Worm (Caenorhabditis elegans) whole organism, young adult: ENCODE results near the gene gcy-33.

Experiments
- B0035.1 ChIP-seq: sonication (generic microtip); optimal IDR thresholded peaks from 2 replicates; lab custom pipeline; 2016; ENCODE audit warnings: missing genetic modification characterization, mild to moderate bottlenecking, missing compliant biosample characterization, missing genotype, missing genetic modification reagents
- D2030.7 ChIP-seq: fragments of 200-800 bp; sonication (Bioruptor generic); IDR thresholded peaks from 2 replicates; pipeline ENCODE4 v1.3.6; 2022; ENCODE audit warnings: missing genetic modification reagents, missing genetic modification characterization, missing compliant biosample characterization
- F37B4.10 ChIP-seq: fragments of 200-800 bp; sonication (Bioruptor generic); IDR thresholded peaks from 2 replicates; pipeline ENCODE4 v1.3.6; 2022; ENCODE audit warnings: missing genetic modification characterization, missing compliant biosample characterization
- K11D2.4 ChIP-seq: fragments of 200-800 bp; sonication (Bioruptor generic); IDR thresholded peaks from 2 replicates; pipeline ENCODE4 v1.3.6; 2022; ENCODE audit warnings: missing genetic modification reagents, missing genetic modification characterization, missing compliant biosample characterization
- T26A5.8 ChIP-seq: sonication (generic microtip); optimal IDR thresholded peaks from 2 replicates; lab custom pipeline; 2016; ENCODE audit warnings: missing genetic modification characterization, missing compliant biosample characterization
- Y56A3A.18 ChIP-seq: fragments of 200-800 bp; sonication (Bioruptor generic); IDR thresholded peaks from 2 replicates; pipeline ENCODE4 v1.3.6; 2022; ENCODE audit warnings: missing genetic modification reagents, missing genetic modification characterization, missing compliant biosample characterization
- Y67H2A.10 ChIP-seq: fragments of 200-800 bp; sonication (Bioruptor generic); conservative IDR thresholded peaks from 2 replicates; pipeline ENCODE4 v1.3.6; 2022; ENCODE audit warnings: missing genetic modification reagents, missing genetic modification characterization, missing compliant biosample characterization
- Y79H2A.3 ChIP-seq: fragments of 200-800 bp; sonication (Bioruptor generic); conservative IDR thresholded peaks from 2 replicates; pipeline ENCODE4 v1.3.6; 2022; ENCODE audit warnings: missing genetic modification reagents, missing genetic modification characterization, missing compliant biosample characterization
- attf-3 ChIP-seq: fragments of 200-800 bp; sonication (Bioruptor generic); conservative IDR thresholded peaks from 2 replicates; pipeline ENCODE4 v1.3.6; 2022; ENCODE audit warnings: missing genetic modification reagents, missing genetic modification characterization, missing compliant biosample characterization
- attf-5 ChIP-seq: fragments of 200-800 bp; sonication (Bioruptor generic); optimal IDR thresholded peaks from 2 replicates; lab custom pipeline; 2018; ENCODE audit warnings: mild to moderate bottlenecking, missing genetic modification characterization, missing compliant biosample characterization
- attf-6 ChIP-seq: fragments of 200-800 bp; sonication (Bioruptor generic); IDR thresholded peaks from 2 replicates; pipeline ENCODE4 v1.3.6; 2022; ENCODE audit warnings: missing genetic modification reagents, missing genetic modification characterization, missing compliant biosample characterization
- ccch-3 ChIP-seq: fragments of 200-800 bp; sonication (Bioruptor generic); optimal IDR thresholded peaks from 2 replicates; lab custom pipeline; 2018; ENCODE audit warnings: mild to moderate bottlenecking, missing genetic modification characterization, missing compliant biosample characterization
- cebp-1 ChIP-seq, 2 experiments: fragments of 200-800 bp in 1 of 2; sonication (Bioruptor generic) in 1 of 2; sonication (generic microtip) in 1 of 2; IDR thresholded peaks in 1 of 2; optimal IDR thresholded peaks in 1 of 2; 2 replicates each; pipeline versions ENCODE4 v1.3.6 to Lab custom; 2017 to 2022; ENCODE audit warnings: missing compliant biosample characterization in 2 of 2, missing genetic modification characterization in 2 of 2, mild to moderate bottlenecking in 1 of 2, missing genetic modification reagents in 1 of 2, moderate library complexity in 1 of 2
- ceh-100 ChIP-seq: fragments of 200-800 bp; sonication (Bioruptor generic); IDR thresholded peaks from 2 replicates; pipeline ENCODE4 v1.3.6; 2022; ENCODE audit warnings: missing genetic modification reagents, missing genetic modification characterization, missing compliant biosample characterization
- ceh-58 ChIP-seq: fragments of 200-800 bp; sonication (Bioruptor generic); IDR thresholded peaks from 2 replicates; pipeline ENCODE4 v1.3.6; 2022; ENCODE audit warnings: missing genetic modification characterization, missing compliant biosample characterization
- ceh-79 ChIP-seq: sonication (generic microtip); optimal IDR thresholded peaks from 2 replicates; lab custom pipeline; 2017; ENCODE audit warnings: mild to moderate bottlenecking, missing genetic modification characterization, missing compliant biosample characterization
- die-1 ChIP-seq: sonication (generic microtip); optimal IDR thresholded peaks from 2 replicates; lab custom pipeline; 2016; ENCODE audit warnings: missing genotype, mild to moderate bottlenecking, missing genetic modification characterization, missing compliant biosample characterization
- dox-1 ChIP-seq: fragments of 200-800 bp; sonication (Bioruptor generic); IDR thresholded peaks from 2 replicates; pipeline ENCODE4 v1.3.6; 2022; ENCODE audit warnings: missing genetic modification reagents, missing genetic modification characterization, missing compliant biosample characterization
- dpff-1 ChIP-seq: sonication (generic microtip); optimal IDR thresholded peaks from 2 replicates; lab custom pipeline; 2017; ENCODE audit warnings: mild to moderate bottlenecking, missing genetic modification characterization, missing compliant biosample characterization
- egrh-3 ChIP-seq: fragments of 200-800 bp; sonication (Bioruptor generic); IDR thresholded peaks from 2 replicates; pipeline ENCODE4 v1.3.6; 2022; ENCODE audit warnings: missing genetic modification reagents, missing genetic modification characterization, missing compliant biosample characterization
- ets-4 ChIP-seq: fragments of 200-800 bp; sonication (Bioruptor generic); optimal IDR thresholded peaks from 2 replicates; lab custom pipeline; 2018; ENCODE audit warnings: mild to moderate bottlenecking, missing genetic modification characterization, missing compliant biosample characterization
- fkh-3 ChIP-seq: sonication (generic microtip); optimal IDR thresholded peaks from 2 replicates; lab custom pipeline; 2016; ENCODE audit warnings: mild to moderate bottlenecking, missing genetic modification characterization, missing compliant biosample characterization
- hrde-1 ChIP-seq: sonication (generic microtip); optimal IDR thresholded peaks from 2 replicates; lab custom pipeline; 2016; ENCODE audit warnings: missing genetic modification characterization, mild to moderate bottlenecking, missing compliant biosample characterization, moderate library complexity, missing genotype, missing genetic modification reagents, borderline replicate concordance
- lag-1 ChIP-seq: fragments of 200-800 bp; sonication (Bioruptor generic); IDR thresholded peaks from 2 replicates; pipeline ENCODE4 v1.3.6; 2022; ENCODE audit warnings: missing genetic modification reagents, missing genetic modification characterization, missing compliant biosample characterization
- lin-26 ChIP-seq: fragments of 200-800 bp; sonication (Bioruptor generic); IDR thresholded peaks from 2 replicates; pipeline ENCODE4 v1.3.6; 2022; ENCODE audit warnings: missing genetic modification reagents, missing genetic modification characterization, missing compliant biosample characterization
- lsl-1 ChIP-seq: fragments of 200-800 bp; sonication (Bioruptor generic); optimal IDR thresholded peaks from 2 replicates; lab custom pipeline; 2018; ENCODE audit warnings: mild to moderate bottlenecking, missing genetic modification characterization, moderate library complexity, missing compliant biosample characterization
- lsy-27 ChIP-seq: sonication (generic microtip); optimal IDR thresholded peaks from 2 replicates; lab custom pipeline; 2017; ENCODE audit warnings: missing genetic modification characterization, mild to moderate bottlenecking, missing compliant biosample characterization, antibody characterized with exemption, missing genotype, borderline replicate concordance; ENCODE audit not compliant: insufficient read depth
- mcd-1 ChIP-seq: fragments of 200-800 bp; sonication (Bioruptor generic); IDR thresholded peaks from 2 replicates; pipeline ENCODE4 v1.3.6; 2022; ENCODE audit warnings: missing genetic modification reagents, missing genetic modification characterization, missing compliant biosample characterization
- nfya-1 ChIP-seq: sonication (generic microtip); optimal IDR thresholded peaks from 2 replicates; lab custom pipeline; 2017; ENCODE audit warnings: antibody characterized with exemption, missing compliant biosample characterization, missing genetic modification characterization, borderline replicate concordance; ENCODE audit not compliant: insufficient read depth
- nhr-80 ChIP-seq: sonication (generic microtip); optimal IDR thresholded peaks from 2 replicates; lab custom pipeline; 2016; ENCODE audit warnings: missing genetic modification characterization, missing compliant biosample characterization
- nhr-90 ChIP-seq: sonication (generic microtip); optimal IDR thresholded peaks from 2 replicates; lab custom pipeline; 2016; ENCODE audit warnings: missing genotype, mild to moderate bottlenecking, missing genetic modification characterization, missing compliant biosample characterization
- rpc-1 ChIP-seq, 2 experiments: fragments of 150-350 bp in 1 of 2; sonication (generic microtip) in 1 of 2; optimal IDR thresholded peaks; 2 replicates each; lab custom pipeline; 2014 to 2018; ENCODE audit warnings: missing biosample characterization in 1 of 2, missing genetic modification characterization in 1 of 2, missing genetic modification reagents in 1 of 2, missing genotype in 1 of 2
- snpc-1.3 ChIP-seq: sonication (generic microtip); optimal IDR thresholded peaks from 2 replicates; lab custom pipeline; 2017; ENCODE audit warnings: missing genetic modification characterization, mild to moderate bottlenecking, missing compliant biosample characterization, antibody characterized with exemption, moderate library complexity, missing genotype, missing genetic modification reagents; ENCODE audit not compliant: insufficient read depth
- snpc-3.4 ChIP-seq: sonication (generic microtip); optimal IDR thresholded peaks from 2 replicates; lab custom pipeline; 2017; ENCODE audit warnings: missing genetic modification characterization, mild to moderate bottlenecking, missing compliant biosample characterization, antibody characterized with exemption, moderate library complexity, missing genotype, missing genetic modification reagents
- snpc-4 ChIP-seq, 5 experiments: fragments of 150-350 bp in 1 of 5; sonication (generic microtip) in 4 of 5; optimal IDR thresholded peaks; 2 replicates each; lab custom pipeline; 2014 to 2018; ENCODE audit warnings: missing genetic modification characterization in 5 of 5, missing biosample characterization in 3 of 5, antibody characterized with exemption in 2 of 5, mild to moderate bottlenecking in 2 of 5, missing compliant biosample characterization in 2 of 5, missing genotype in 2 of 5, moderate library complexity in 2 of 5, missing genetic modification reagents in 1 of 5
- sptf-2 ChIP-seq: fragments of 200-800 bp; sonication (Bioruptor generic); optimal IDR thresholded peaks from 2 replicates; lab custom pipeline; 2018; ENCODE audit warnings: mild to moderate bottlenecking, missing genetic modification characterization, missing compliant biosample characterization
- tbx-9 ChIP-seq: sonication (generic microtip); optimal IDR thresholded peaks from 2 replicates; lab custom pipeline; 2016; ENCODE audit warnings: borderline replicate concordance, missing genetic modification characterization, inconsistent platforms, missing compliant biosample characterization
- xnd-1 ChIP-seq: sonication (generic microtip); optimal IDR thresholded peaks from 2 replicates; lab custom pipeline; 2016; ENCODE audit warnings: missing genotype, missing genetic modification reagents, missing genetic modification characterization, missing compliant biosample characterization
- zfh-2 ChIP-seq: fragments of 200-800 bp; sonication (Bioruptor generic); conservative IDR thresholded peaks from 2 replicates; pipeline ENCODE4 v1.3.6; 2022; ENCODE audit warnings: missing genetic modification reagents, missing genetic modification characterization, missing compliant biosample characterization
- ztf-22 ChIP-seq: fragments of 200-800 bp; sonication (Bioruptor generic); optimal IDR thresholded peaks from 2 replicates; lab custom pipeline; 2018; ENCODE audit warnings: mild to moderate bottlenecking, missing genetic modification characterization, moderate library complexity, missing compliant biosample characterization
- ztf-25 ChIP-seq: fragments of 200-800 bp; sonication (Bioruptor generic); IDR thresholded peaks from 2 replicates; pipeline ENCODE4 v1.3.6; 2022; ENCODE audit warnings: missing genetic modification reagents, missing genetic modification characterization, missing compliant biosample characterization
- ztf-26 ChIP-seq: sonication (generic microtip); optimal IDR thresholded peaks from 2 replicates; lab custom pipeline; 2017; ENCODE audit warnings: missing genetic modification characterization, missing compliant biosample characterization
- ztf-3 ChIP-seq: fragments of 200-800 bp; sonication (Bioruptor generic); optimal IDR thresholded peaks from 2 replicates; lab custom pipeline; 2018; ENCODE audit warnings: mild to moderate bottlenecking, missing genetic modification characterization, missing compliant biosample characterization
- ztf-6 ChIP-seq: fragments of 200-800 bp; sonication (Bioruptor generic); IDR thresholded peaks from 2 replicates; pipeline ENCODE4 v1.3.6; 2022; ENCODE audit warnings: missing genetic modification reagents, missing genetic modification characterization, missing compliant biosample characterization

The gcy-33 gene

ce11 chrV:12001747-12002456, at the start of gene gcy-33 (continued):
- TF ChIP-seq attf-5 (GFP tag; lab: Kevin White, UChicago) (peak; percentile 64), Y56A3A.18 (peak; percentile 92), lin-26 (GFP tag; lab: Robert Waterston, UW) (peak; percentile 92), snpc-3.4 (tag; lab: Kevin White, UChicago) (peak; percentile 56), nhr-80 (peak; percentile 81), nfya-1 (tag; lab: Kevin White, UChicago) (no peak), B0035.1 (tag; lab: Kevin White, UChicago) (peak; percentile 72), T26A5.8 (tag; lab: Kevin White, UChicago) (peak; percentile 83), ztf-3 (GFP tag; lab: Kevin White, UChicago) (no peak), ets-4 (GFP tag; lab: Kevin White, UChicago) (peak; percentile 96), Y79H2A.3 (GFP tag; lab: Robert Waterston, UW) (0 out of 2 replicates have a peak, but pooled peaks have one; percentile 19), ztf-6 (GFP tag; lab: Robert Waterston, UW) (peak; percentile 63; the same call in 1 of the 2 replicates), F37B4.10 (GFP tag; lab: Robert Waterston, UW) (no peak), tbx-9 (no peak), Y67H2A.10 (GFP tag; lab: Robert Waterston, UW) (peak; percentile 28; the same call in 1 of the 2 replicates), fkh-3 (tag; lab: Kevin White, UChicago) (peak; percentile 95), attf-3 (GFP tag; lab: Robert Waterston, UW) (peak; percentile 67), mcd-1 (GFP tag; lab: Robert Waterston, UW) (peak; percentile 80), egrh-3 (GFP tag; lab: Robert Waterston, UW) (peak; percentile 43; the same call in 1 of the 2 replicates), zfh-2 (GFP tag; lab: Robert Waterston, UW) (no peak), lsy-27 (tag; lab: Kevin White, UChicago) (peak; percentile 64), K11D2.4 (GFP tag; lab: Robert Waterston, UW) (0 out of 2 replicates have a peak, but pooled peaks have one; percentile 54), rpc-1 (optimal IDR thresholded peaks at IDR 0.05; lab: Kevin White, UChicago) (peak; percentile 87), rpc-1 (tag; optimal IDR thresholded peaks at IDR 0.05; lab: Kevin White, UChicago) (peak; percentile 88), dpff-1 (peak; percentile 75), ztf-26 (tag; lab: Kevin White, UChicago) (peak; percentile 86), xnd-1 (no peak), snpc-1.3 (tag; lab: Kevin White, UChicago) (peak; percentile 87), ztf-22 (peak; percentile 94), ceh-79 (tag; lab: Kevin White, UChicago) (no peak), snpc-4 (GFP tag; optimal IDR thresholded peaks at IDR 0.05; lab: Kevin White, UChicago) (no peak), snpc-4 (tag; optimal IDR thresholded peaks at IDR 0.05; lab: Kevin White, UChicago) (peak; percentile 42 to 87 (median 76)), lsl-1 (peak; percentile 54), ceh-100 (GFP tag; lab: Robert Waterston, UW) (peak; percentile 79), dox-1 (GFP tag; lab: Robert Waterston, UW) (peak; percentile 82), hrde-1 (peak; percentile 83), lag-1 (GFP tag; lab: Robert Waterston, UW) (peak; percentile 85; the same call in 1 of the 2 replicates), ztf-25 (GFP tag; lab: Robert Waterston, UW) (peak; percentile 77), cebp-1 (GFP tag; IDR thresholded peaks at IDR 0.05; lab: Robert Waterston, UW) (no peak), cebp-1 (tag; optimal IDR thresholded peaks at IDR 0.05; lab: Kevin White, UChicago) (peak; percentile 84), ceh-58 (GFP tag; lab: Robert Waterston, UW) (0 out of 2 replicates have a peak, but pooled peaks have one; percentile 15), D2030.7 (peak; percentile 72), ccch-3 (GFP tag; lab: Kevin White, UChicago) (no peak), die-1 (peak; percentile 89), sptf-2 (GFP tag; lab: Kevin White, UChicago) (peak; percentile 82), nhr-90 (tag; lab: Kevin White, UChicago) (peak; percentile 94), attf-6 (no peak; the same call in 1 of the 2 replicates)
